Fruit fly (Drosophila melanogaster): ENCODE measurements around the gene CG7194.

- TF ChIP-seq CG14655 (GFP tag; optimal IDR thresholded peaks at IDR 0.05) (no peak), CG12605 (GFP tag; IDR thresholded peaks at IDR 0.05) (no peak), CG9948 (tag; optimal IDR thresholded peaks at IDR 0.05) (peak; percentile 64), CG17806 (tag; optimal IDR thresholded peaks at IDR 0.05) (peak; percentile 63), Pif1A (GFP tag; optimal IDR thresholded peaks at IDR 0.05) (no peak), Snoo (tag; optimal IDR thresholded peaks at IDR 0.05) (peak; percentile 76), Ets98B (GFP tag; IDR thresholded peaks at IDR 0.05) (peak; percentile 49)
These were observed 42.5 kb upstream of the CG7194 start, which contains the start of the genes CG7182 and GAPcenA for dm6 chr3L:8346100-8346980.

All from whole organism, pupa.